Fruit fly (Drosophila melanogaster): ENCODE results near the gene CG11584.
A peak's percentile ranks its signal among the peaks of the same experiment; 100 is the strongest.

The CG11584 gene

DNA sequence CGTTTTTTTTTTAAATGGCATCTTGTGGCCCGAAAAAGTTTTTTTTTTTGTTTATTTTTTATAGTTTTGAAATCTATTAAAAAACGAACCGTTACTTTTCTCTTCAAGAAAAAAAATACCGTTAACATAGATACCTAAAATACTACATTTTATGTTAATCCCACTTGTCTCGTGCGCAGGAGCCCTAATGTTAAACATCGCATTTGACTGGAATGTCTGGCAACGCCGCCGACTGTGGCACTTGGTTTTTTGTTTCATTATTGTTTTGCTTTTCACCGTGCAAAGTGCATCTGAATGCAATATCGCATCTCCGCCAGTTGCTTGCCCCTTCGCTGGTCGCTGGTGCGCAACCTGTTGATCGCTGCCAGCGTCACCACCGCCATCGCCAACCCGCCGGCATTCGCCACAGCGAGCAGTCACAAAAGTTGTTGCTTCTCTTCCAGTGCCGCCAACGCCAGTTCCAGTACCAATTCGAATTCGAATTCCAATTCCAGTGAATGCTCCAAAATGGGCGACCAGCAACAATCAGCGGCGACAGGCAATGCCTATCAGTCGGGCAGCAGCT is 19.2 kb downstream of the CG11584 start, which contains the start of gene CG11590 (continued):
- no peak for TF ChIP-seq sisA (GFP tag; IDR thresholded peaks at IDR 0.05)
- no peak for TF ChIP-seq CG4404 (GFP tag; IDR thresholded peaks at IDR 0.05)
- TF ChIP-seq C15 (GFP tag; IDR thresholded peaks at IDR 0.05), result no peak
- no peak for TF ChIP-seq CG17359 (tag; optimal IDR thresholded peaks at IDR 0.05)
- no peak for TF ChIP-seq CG8478 (optimal IDR thresholded peaks at IDR 0.05)
- TF ChIP-seq eyg (GFP tag; optimal IDR thresholded peaks at IDR 0.05), result no peak
- no peak for TF ChIP-seq Aef1 (GFP tag; IDR thresholded peaks at IDR 0.05)
- TF ChIP-seq Spps (tag; optimal IDR thresholded peaks at IDR 0.05), result no peak
- TF ChIP-seq Poxn (GFP tag; IDR thresholded peaks at IDR 0.05), result no peak
- no peak for TF ChIP-seq HmgD (GFP tag; optimal IDR thresholded peaks at IDR 0.05)
- no peak for TF ChIP-seq Oaz (GFP tag; IDR thresholded peaks at IDR 0.05)
- no peak for TF ChIP-seq CG4328 (GFP tag; optimal IDR thresholded peaks at IDR 0.05)
- TF ChIP-seq Hand (GFP tag; optimal IDR thresholded peaks at IDR 0.05), result no peak
- no peak for TF ChIP-seq unpg (GFP tag; optimal IDR thresholded peaks at IDR 0.05)
- TF ChIP-seq CG2116 (GFP tag; optimal IDR thresholded peaks at IDR 0.05), result no peak
- no peak for TF ChIP-seq ftz-f1 (GFP tag; optimal IDR thresholded peaks at IDR 0.05)

DNA sequence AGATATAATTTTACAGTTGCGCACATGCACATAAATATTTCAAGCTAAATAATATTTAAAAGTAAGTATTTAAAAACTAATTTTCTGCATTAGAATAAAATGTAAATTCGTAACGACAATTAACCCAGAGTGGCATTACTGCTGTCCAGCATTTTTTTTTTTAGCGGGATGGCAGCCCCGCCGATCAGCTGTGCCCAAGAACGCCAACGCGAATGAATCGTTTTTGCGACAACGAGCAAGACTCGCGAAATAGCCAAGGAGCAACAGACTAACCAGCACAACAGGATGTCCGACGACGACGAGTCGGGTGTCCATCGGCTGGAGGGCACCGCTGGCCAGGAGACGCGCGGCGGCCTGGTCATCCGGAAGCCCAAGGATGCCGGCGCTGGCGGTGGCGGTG is 20.4 kb downstream of the CG11584 start, which contains the start of gene Prp16:
Gene Prp16 (plus strand): TSS at position 185 of the 400 bp plus-strand sequence.
- TF ChIP-seq CG15514 (GFP tag; optimal IDR thresholded peaks at IDR 0.05) (peak; percentile 38), trem (tag; optimal IDR thresholded peaks at IDR 0.05) (peak; percentile 68), crp (GFP tag; optimal IDR thresholded peaks at IDR 0.05) (peak; percentile 15 to 84), sens (GFP tag) (peak; percentile 23), row (GFP tag; IDR thresholded peaks at IDR 0.05) (peak; percentile 18; the same call in 2 of the 3 replicates), CG3847 (GFP tag; IDR thresholded peaks at IDR 0.05) (peak; percentile 37), BEAF-32 (GFP tag; optimal IDR thresholded peaks at IDR 0.05) (peak; percentile 13), vvl (GFP tag; IDR thresholded peaks at IDR 0.05) (peak; percentile 27), MESR4 (GFP tag; optimal IDR thresholded peaks at IDR 0.05) (peak; percentile 39), dati (GFP tag; IDR thresholded peaks at IDR 0.05) (no peak), Sry-β (GFP tag; optimal IDR thresholded peaks at IDR 0.05) (peak; percentile 15), pzg (GFP tag; optimal IDR thresholded peaks at IDR 0.05) (peak; percentile 34), nom (GFP tag; optimal IDR thresholded peaks at IDR 0.05) (no peak), MBD-R2 (GFP tag; IDR thresholded peaks at IDR 0.05) (peak; percentile 85), CG11723 (GFP tag; optimal IDR thresholded peaks at IDR 0.05) (no peak), CG8924 (tag; optimal IDR thresholded peaks at IDR 0.05) (no peak), Myb (GFP tag; optimal IDR thresholded peaks at IDR 0.05) (peak; percentile 51)

DNA sequence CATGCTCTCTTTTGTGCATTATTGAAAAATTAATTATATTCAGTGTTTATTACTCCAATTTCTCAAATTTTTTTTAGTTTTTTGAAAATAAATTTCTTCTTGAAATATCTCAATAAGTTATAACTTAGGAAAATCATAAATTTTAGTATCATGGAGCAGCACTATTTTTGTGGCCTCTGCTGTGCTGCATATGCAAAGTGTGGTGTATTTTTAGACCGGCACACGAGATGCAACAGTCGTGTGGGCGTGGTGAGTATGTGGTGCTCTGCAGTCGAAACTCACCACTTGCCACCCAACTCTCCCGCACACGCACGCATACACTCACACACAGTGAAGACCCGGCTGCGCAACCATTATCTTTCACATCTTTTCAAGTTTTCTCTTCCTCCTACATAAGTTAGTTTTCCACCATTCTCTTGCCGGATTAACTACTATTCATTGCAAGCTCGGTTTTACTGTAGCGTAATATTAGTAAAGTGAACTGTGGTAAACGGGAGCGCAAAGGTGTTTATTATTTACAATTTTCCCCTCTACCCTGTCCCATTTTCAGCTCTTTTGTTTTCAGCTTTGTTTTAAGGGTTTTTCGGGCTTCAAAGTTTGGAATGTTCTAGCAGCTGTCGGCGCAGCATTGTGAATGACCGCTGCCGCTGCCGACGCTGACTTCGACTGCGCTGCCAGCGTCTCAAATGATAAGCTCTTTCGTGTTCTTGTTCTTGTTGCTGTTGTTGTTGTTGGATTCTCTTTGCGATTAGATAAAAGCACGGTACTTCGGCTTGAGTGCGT is 27.8 kb downstream of the CG11584 start:
- TF ChIP-seq CG4707 (GFP tag; optimal IDR thresholded peaks at IDR 0.05) (peak; percentile 52), br (optimal IDR thresholded peaks at IDR 0.05) (no peak), Hr78 (GFP tag; optimal IDR thresholded peaks at IDR 0.05) (peak in 1 of 2 experiments; percentile 0), ro (GFP tag; IDR thresholded peaks at IDR 0.05) (no peak), Eip74EF (GFP tag; optimal IDR thresholded peaks at IDR 0.05) (peak in 1 of 2 experiments; percentile 19), trh (GFP tag; optimal IDR thresholded peaks at IDR 0.05) (peak; percentile 13), scrt (GFP tag; optimal IDR thresholded peaks at IDR 0.05) (peak; percentile 67), CG10654 (GFP tag; optimal IDR thresholded peaks at IDR 0.05) (peak; percentile 34), HmgD (GFP tag; optimal IDR thresholded peaks at IDR 0.05) (no peak), CG11093 (GFP tag; IDR thresholded peaks at IDR 0.05) (no peak; the same call in 2 of the 3 replicates), sug (tag; optimal IDR thresholded peaks at IDR 0.05) (no peak), CG14667 (GFP tag; IDR thresholded peaks at IDR 0.05) (no peak), cas (GFP tag; IDR thresholded peaks at IDR 0.05) (no peak), tap (tag; optimal IDR thresholded peaks at IDR 0.05) (peak; percentile 63), CG10431 (GFP tag; optimal IDR thresholded peaks at IDR 0.05) (no peak), HmgZ (tag; optimal IDR thresholded peaks at IDR 0.05) (no peak)
